Fruit fly (Drosophila melanogaster) whole organism: ENCODE measurements around the gene CG31751.

Source experiments
- EcR ChIP-seq, 2 experiments: fragments of >200 bp; optimal IDR thresholded peaks; 2 replicates each; lab custom pipeline; 2017; ENCODE audit warnings: missing biosample characterization in 2 of 2, missing genetic modification characterization in 2 of 2, missing genetic modification reagents in 2 of 2
- psq ChIP-seq: fragments of >200 bp; optimal IDR thresholded peaks from 2 replicates; lab custom pipeline; 2017

- TF ChIP-seq EcR (GFP tag; optimal IDR thresholded peaks at IDR 0.05; lab: Kevin White, UChicago) (no peak), psq (lab: Kevin White, UChicago) (no peak)
These were observed 29.0 kb upstream of the CG31751 start for dm6 chr2L:18647857-18648652.
